Fruit fly (Drosophila melanogaster): ENCODE results near the gene CG4935.

dm6 chr2L:16251598-16252131 is 10.3 kb upstream of the CG4935 start, which contains the start of gene CG46309:
- TF ChIP-seq psq (optimal IDR thresholded peaks at IDR 0.05) (no peak), usp (GFP tag; optimal IDR thresholded peaks at IDR 0.05) (no peak), EcR (GFP tag; optimal IDR thresholded peaks at IDR 0.05) (no peak), pan (optimal IDR thresholded peaks at IDR 0.05) (no peak)

Measured in whole organism.